Fruit fly (Drosophila melanogaster) whole organism, pupa: ENCODE measurements around the gene mIF2.

Experiments used
- CG10348 ChIP-seq: fragments of 200-800 bp; sonication (Bioruptor generic); IDR thresholded peaks from 2 replicates; pipeline ENCODE4 v1.3.6; 2022; ENCODE audit warnings: missing biosample characterization, missing genetic modification characterization
- CG12605 ChIP-seq: fragments of 200-800 bp; sonication (Bioruptor generic); IDR thresholded peaks from 2 replicates; pipeline ENCODE4 v1.3.6; 2022; ENCODE audit warnings: missing biosample characterization, missing genetic modification characterization
- CG13204 ChIP-seq: fragments of 200-800 bp; sonication (Bioruptor generic); optimal IDR thresholded peaks from 2 replicates; lab custom pipeline; 2018; ENCODE audit warnings: missing biosample characterization, mild to moderate bottlenecking, missing genetic modification characterization, moderate library complexity
- CG15710 ChIP-seq: fragments of 200-800 bp; sonication (Bioruptor generic); optimal IDR thresholded peaks from 2 replicates; lab custom pipeline; 2018; ENCODE audit warnings: missing biosample characterization, mild to moderate bottlenecking, missing genetic modification characterization, moderate library complexity
- CG34367 ChIP-seq: fragments of 200-800 bp; sonication (Bioruptor generic); optimal IDR thresholded peaks from 2 replicates; lab custom pipeline; 2018; ENCODE audit warnings: missing biosample characterization, mild to moderate bottlenecking, missing genetic modification characterization
- D1 ChIP-seq: fragments of 200-800 bp; sonication (Bioruptor generic); optimal IDR thresholded peaks from 2 replicates; lab custom pipeline; 2018; ENCODE audit warnings: missing biosample characterization, mild to moderate bottlenecking, missing genetic modification characterization, moderate library complexity
- fd96Ca ChIP-seq: fragments of 200-800 bp; sonication (Bioruptor generic); IDR thresholded peaks from 3 replicates; pipeline ENCODE4 v1.3.6; 2022; ENCODE audit warnings: missing biosample characterization, missing genetic modification characterization

DNA sequence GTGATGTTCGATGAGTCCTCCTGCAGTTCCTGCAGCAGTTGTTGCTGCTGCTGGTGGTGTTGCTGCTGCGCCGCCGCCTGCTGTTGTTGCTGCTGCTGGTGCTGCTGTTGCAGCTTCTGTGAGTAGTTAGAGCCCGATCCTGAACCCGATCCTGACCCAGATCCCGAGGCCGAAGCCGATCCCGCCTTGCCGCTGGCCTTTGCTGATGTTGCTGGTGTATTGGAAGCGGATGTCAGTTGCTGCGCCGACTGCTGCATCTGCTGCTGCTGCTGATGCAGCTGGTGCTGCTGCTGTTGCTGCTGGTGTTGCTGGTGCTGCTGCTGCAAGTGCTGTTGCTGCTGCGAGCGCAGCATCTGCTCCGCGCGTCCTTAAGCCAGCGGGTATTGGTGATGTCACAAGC lies 38.0 kb upstream of the mIF2 start:
- TF ChIP-seq CG10348 (GFP tag; lab: Robert Waterston, UW) (no peak), CG13204 (GFP tag; lab: Kevin White, UChicago) (no peak), CG15710 (tag; lab: Kevin White, UChicago) (no peak), CG12605 (GFP tag; lab: Robert Waterston, UW) (no peak), fd96Ca (no peak), CG34367 (no peak), D1 (tag; lab: Kevin White, UChicago) (no peak)
